Worm (Caenorhabditis elegans) whole organism, mixed stage, embryonic: ENCODE measurements around the gene ugt-16.

Experiments
- M03D4.4 ChIP-seq: sonication (generic microtip); optimal IDR thresholded peaks from 2 replicates; lab custom pipeline; 2017; ENCODE audit warnings: mild to moderate bottlenecking, missing genetic modification characterization, missing compliant biosample characterization
- blmp-1 ChIP-seq: fragments of 150-350 bp; optimal IDR thresholded peaks from 2 replicates; lab custom pipeline; 2014; ENCODE audit warnings: missing biosample characterization, missing genetic modification characterization
- ceh-39 ChIP-seq: fragments of 150-350 bp; optimal IDR thresholded peaks from 2 replicates; lab custom pipeline; 2014; ENCODE audit warnings: missing biosample characterization, missing genetic modification characterization
- ceh-43 ChIP-seq: fragments of 200-800 bp; sonication (Bioruptor generic); optimal IDR thresholded peaks from 2 replicates; lab custom pipeline; 2018; ENCODE audit warnings: mild to moderate bottlenecking, missing genetic modification characterization, moderate library complexity, missing compliant biosample characterization
- ceh-83 ChIP-seq: fragments of 200-800 bp; sonication (Bioruptor generic); optimal IDR thresholded peaks from 2 replicates; lab custom pipeline; 2018; ENCODE audit warnings: mild to moderate bottlenecking, missing genetic modification characterization, missing compliant biosample characterization
- ces-1 ChIP-seq: fragments of 150-350 bp; optimal IDR thresholded peaks from 2 replicates; lab custom pipeline; 2014; ENCODE audit warnings: missing biosample characterization, missing genetic modification reagents, missing genetic modification characterization
- cnd-1 ChIP-seq: fragments of 200-800 bp; sonication (Bioruptor generic); optimal IDR thresholded peaks from 2 replicates; lab custom pipeline; 2018; ENCODE audit warnings: mild to moderate bottlenecking, missing genetic modification characterization, missing compliant biosample characterization
- drap-1 ChIP-seq: fragments of 200-800 bp; sonication (Bioruptor generic); optimal IDR thresholded peaks from 3 replicates; lab custom pipeline; 2018; ENCODE audit warnings: mild to moderate bottlenecking, missing genetic modification characterization, missing compliant biosample characterization
- elt-1 ChIP-seq: sonication (generic microtip); optimal IDR thresholded peaks from 2 replicates; lab custom pipeline; 2017; ENCODE audit warnings: missing genetic modification characterization, mild to moderate bottlenecking, missing compliant biosample characterization, antibody characterized with exemption, moderate library complexity, borderline replicate concordance; ENCODE audit not compliant: insufficient read depth
- elt-3 ChIP-seq: fragments of 150-350 bp; optimal IDR thresholded peaks from 2 replicates; lab custom pipeline; 2014; ENCODE audit warnings: missing biosample characterization, missing genetic modification characterization
- flh-1 ChIP-seq: fragments of 200-800 bp; sonication (Bioruptor generic); optimal IDR thresholded peaks from 2 replicates; lab custom pipeline; 2018; ENCODE audit warnings: mild to moderate bottlenecking, missing genetic modification characterization, moderate library complexity, missing compliant biosample characterization
- ham-2 ChIP-seq: fragments of 200-800 bp; sonication (Bioruptor generic); optimal IDR thresholded peaks from 2 replicates; lab custom pipeline; 2018; ENCODE audit warnings: mild to moderate bottlenecking, missing genetic modification characterization, missing compliant biosample characterization
- lin-13 ChIP-seq: fragments of 150-350 bp; optimal IDR thresholded peaks from 2 replicates; lab custom pipeline; 2014; ENCODE audit warnings: missing biosample characterization, missing genetic modification characterization
- lsy-2 ChIP-seq: fragments of 150-350 bp; optimal IDR thresholded peaks from 2 replicates; lab custom pipeline; 2014; ENCODE audit warnings: missing biosample characterization, missing genetic modification characterization
- mab-5 ChIP-seq: fragments of 150-350 bp; optimal IDR thresholded peaks from 2 replicates; lab custom pipeline; 2014; ENCODE audit warnings: missing biosample characterization, missing genetic modification characterization
- mep-1 ChIP-seq: fragments of 150-350 bp; optimal IDR thresholded peaks from 2 replicates; lab custom pipeline; 2017; ENCODE audit warnings: missing biosample characterization, missing genetic modification reagents, missing genetic modification characterization, inconsistent platforms
- mls-2 ChIP-seq: sonication (generic microtip); optimal IDR thresholded peaks from 2 replicates; lab custom pipeline; 2016; ENCODE audit warnings: mild to moderate bottlenecking, missing genetic modification characterization, moderate library complexity, missing compliant biosample characterization
- nhr-12 ChIP-seq: fragments of 150-350 bp; optimal IDR thresholded peaks from 2 replicates; lab custom pipeline; 2014; ENCODE audit warnings: missing biosample characterization, missing genetic modification characterization
- nhr-2 ChIP-seq: fragments of 150-350 bp; optimal IDR thresholded peaks from 2 replicates; lab custom pipeline; 2014; ENCODE audit warnings: missing biosample characterization, missing genetic modification characterization
- nhr-237 ChIP-seq: fragments of 150-350 bp; optimal IDR thresholded peaks from 2 replicates; lab custom pipeline; 2014; ENCODE audit warnings: missing biosample characterization, missing genetic modification characterization
- nhr-28 ChIP-seq: fragments of 150-350 bp; optimal IDR thresholded peaks from 2 replicates; lab custom pipeline; 2014; ENCODE audit warnings: missing biosample characterization, missing genetic modification characterization
- nhr-76 ChIP-seq: sonication (generic microtip); optimal IDR thresholded peaks from 2 replicates; lab custom pipeline; 2017; ENCODE audit warnings: missing biosample characterization, missing genetic modification characterization
- pha-4 ChIP-seq: fragments of 150-350 bp; optimal IDR thresholded peaks from 2 replicates; lab custom pipeline; 2018; ENCODE audit warnings: missing biosample characterization, missing genetic modification reagents, missing genetic modification characterization
- sem-2 ChIP-seq: fragments of 200-800 bp; sonication (Bioruptor generic); optimal IDR thresholded peaks from 2 replicates; lab custom pipeline; 2018; ENCODE audit warnings: mild to moderate bottlenecking, missing genetic modification characterization, missing compliant biosample characterization
- snpc-4 ChIP-seq: fragments of 150-350 bp; optimal IDR thresholded peaks from 2 replicates; lab custom pipeline; 2014; ENCODE audit warnings: missing biosample characterization, missing genetic modification characterization
- sptf-1 ChIP-seq: sonication (generic microtip); optimal IDR thresholded peaks from 2 replicates; lab custom pipeline; 2017; ENCODE audit warnings: mild to moderate bottlenecking, missing genetic modification characterization, moderate library complexity, missing compliant biosample characterization
- tbx-8 ChIP-seq: fragments of 200-800 bp; sonication (Bioruptor generic); optimal IDR thresholded peaks from 2 replicates; lab custom pipeline; 2018; ENCODE audit warnings: mild to moderate bottlenecking, missing genetic modification characterization, moderate library complexity, missing compliant biosample characterization
- unc-120 ChIP-seq: sonication (generic microtip); optimal IDR thresholded peaks from 2 replicates; lab custom pipeline; 2017; ENCODE audit warnings: missing genetic modification characterization, missing compliant biosample characterization; ENCODE audit not compliant: poor library complexity, severe bottlenecking
- unc-39 ChIP-seq: fragments of 150-350 bp; optimal IDR thresholded peaks from 2 replicates; lab custom pipeline; 2014; ENCODE audit warnings: missing biosample characterization, missing genetic modification characterization
- zip-8 ChIP-seq: fragments of 150-350 bp; optimal IDR thresholded peaks from 2 replicates; lab custom pipeline; 2014; ENCODE audit warnings: missing biosample characterization, missing genetic modification characterization
- ztf-11 ChIP-seq: fragments of 150-350 bp; optimal IDR thresholded peaks from 2 replicates; lab custom pipeline; 2014; ENCODE audit warnings: missing biosample characterization, missing genetic modification characterization

ugt-16 gene

ce11 chrV:12815386-12815785 lies 9.4 kb upstream of the ugt-16 start:
- TF ChIP-seq lsy-2 (tag; lab: Kevin White, UChicago) (no peak), cnd-1 (tag; lab: Kevin White, UChicago) (no peak), ceh-43 (GFP tag; lab: Kevin White, UChicago) (no peak), blmp-1 (tag; lab: Kevin White, UChicago) (no peak), nhr-2 (tag; lab: Kevin White, UChicago) (no peak), flh-1 (GFP tag; lab: Kevin White, UChicago) (no peak), M03D4.4 (no peak), sptf-1 (tag; lab: Kevin White, UChicago) (no peak), sem-2 (GFP tag; lab: Kevin White, UChicago) (no peak)
- TF ChIP-seq, all 35 proteins: peak for 0

ce11 chrV:12816672-12817071 lies 8.2 kb upstream of the ugt-16 start:
- TF ChIP-seq unc-120 (tag; lab: Kevin White, UChicago) (no peak), cnd-1 (tag; lab: Kevin White, UChicago) (no peak), snpc-4 (no peak), nhr-28 (tag; lab: Kevin White, UChicago) (no peak), nhr-76 (tag; lab: Kevin White, UChicago) (no peak), ceh-43 (GFP tag; lab: Kevin White, UChicago) (no peak), drap-1 (GFP tag; lab: Kevin White, UChicago) (no peak), ces-1 (GFP tag; lab: Kevin White, UChicago) (no peak), elt-1 (tag; lab: Kevin White, UChicago) (no peak), nhr-2 (tag; lab: Kevin White, UChicago) (no peak), ham-2 (GFP tag; lab: Kevin White, UChicago) (no peak), mab-5 (tag; lab: Kevin White, UChicago) (no peak), ceh-39 (tag; lab: Kevin White, UChicago) (no peak), M03D4.4 (no peak), nhr-237 (tag; lab: Kevin White, UChicago) (no peak), tbx-8 (GFP tag; lab: Kevin White, UChicago) (no peak), unc-39 (tag; lab: Kevin White, UChicago) (no peak), sptf-1 (tag; lab: Kevin White, UChicago) (no peak), ztf-11 (tag; lab: Kevin White, UChicago) (no peak), zip-8 (tag; lab: Kevin White, UChicago) (no peak)
- TF ChIP-seq, all 35 proteins: peak for 0

- TF ChIP-seq ces-1 (GFP tag; lab: Kevin White, UChicago): peak; percentile 96
- TF ChIP-seq pha-4: no peak
These were observed 6.3 kb upstream of the ugt-16 start for ce11 chrV:12818486-12818885.

ce11 chrV:12819155-12819554 lies 5.7 kb upstream of the ugt-16 start:
- TF ChIP-seq M03D4.4: no peak
- peak; percentile 20 for TF ChIP-seq ham-2 (GFP tag; lab: Kevin White, UChicago)

ce11 chrV:12819792-12820453 lies 4.9 kb upstream of the ugt-16 start, which contains the start of the genes ZC443.4 and ugt-18:
Gene ZC443.4, minus strand, starts transcription at chrV:12819886.
Gene ugt-18, plus strand, starts transcription at chrV:12820260.
- TF ChIP-seq mep-1 (tag; lab: Kevin White, UChicago) (no peak), mls-2 (tag; lab: Kevin White, UChicago) (no peak), ceh-39 (tag; lab: Kevin White, UChicago) (no peak), nhr-237 (tag; lab: Kevin White, UChicago) (no peak), pha-4 (no peak), flh-1 (GFP tag; lab: Kevin White, UChicago) (no peak), lsy-2 (tag; lab: Kevin White, UChicago) (no peak), ceh-43 (GFP tag; lab: Kevin White, UChicago) (no peak), elt-1 (tag; lab: Kevin White, UChicago) (no peak), sem-2 (GFP tag; lab: Kevin White, UChicago) (no peak), lin-13 (tag; lab: Kevin White, UChicago) (no peak), ceh-83 (GFP tag; lab: Kevin White, UChicago) (no peak), zip-8 (tag; lab: Kevin White, UChicago) (no peak), drap-1 (GFP tag; lab: Kevin White, UChicago) (no peak), nhr-12 (tag; lab: Kevin White, UChicago) (no peak), elt-3 (tag; lab: Kevin White, UChicago) (no peak), snpc-4 (no peak)
